Worm (Caenorhabditis elegans): ENCODE measurements around the gene gcy-23.

Gene gcy-23

DNA sequence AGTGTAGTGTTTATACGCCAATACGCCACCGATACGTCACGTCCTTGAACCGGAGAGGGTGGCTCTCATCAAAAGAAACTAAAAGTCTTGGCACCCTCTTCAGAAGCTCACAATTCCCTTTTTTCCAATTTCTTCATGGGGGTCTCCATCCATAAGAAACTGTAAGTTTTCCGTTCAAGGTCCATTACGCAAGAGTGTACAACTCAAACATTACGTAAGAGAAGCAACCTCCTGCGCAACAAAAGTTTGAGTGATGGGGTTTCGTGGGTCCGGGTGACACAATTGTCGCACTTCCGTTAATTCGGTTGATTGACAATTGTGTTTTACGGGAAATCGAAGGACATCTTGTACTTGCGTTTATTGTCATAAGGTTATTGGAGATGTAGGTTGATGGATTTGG lies 10.3 kb downstream of the gcy-23 start:
- no peak for TF ChIP-seq akir-1 (GFP tag; optimal IDR thresholded peaks at IDR 0.05)
- no peak for TF ChIP-seq B0035.1 (tag; optimal IDR thresholded peaks at IDR 0.05)
- no peak for TF ChIP-seq cebp-2 (GFP tag; IDR thresholded peaks at IDR 0.05)
- TF ChIP-seq snpc-1.1 (tag; optimal IDR thresholded peaks at IDR 0.05; ENCODE audit: insufficient read depth): no peak
- TF ChIP-seq nhr-120 (GFP tag; IDR thresholded peaks at IDR 0.05): no peak
- TF ChIP-seq ZK185.1 (tag; optimal IDR thresholded peaks at IDR 0.05; ENCODE audit: poor library complexity, severe bottlenecking): no peak
- TF ChIP-seq him-1 (tag; optimal IDR thresholded peaks at IDR 0.05): no peak
- no peak for TF ChIP-seq C06A6.2 (GFP tag; conservative IDR thresholded peaks at IDR 0.05)
- no peak for TF ChIP-seq chd-7 (tag; optimal IDR thresholded peaks at IDR 0.05)
- TF ChIP-seq tbp1 (GFP tag; optimal IDR thresholded peaks at IDR 0.05): no peak
- TF ChIP-seq ceh-79 (tag; optimal IDR thresholded peaks at IDR 0.05): no peak

DNA sequence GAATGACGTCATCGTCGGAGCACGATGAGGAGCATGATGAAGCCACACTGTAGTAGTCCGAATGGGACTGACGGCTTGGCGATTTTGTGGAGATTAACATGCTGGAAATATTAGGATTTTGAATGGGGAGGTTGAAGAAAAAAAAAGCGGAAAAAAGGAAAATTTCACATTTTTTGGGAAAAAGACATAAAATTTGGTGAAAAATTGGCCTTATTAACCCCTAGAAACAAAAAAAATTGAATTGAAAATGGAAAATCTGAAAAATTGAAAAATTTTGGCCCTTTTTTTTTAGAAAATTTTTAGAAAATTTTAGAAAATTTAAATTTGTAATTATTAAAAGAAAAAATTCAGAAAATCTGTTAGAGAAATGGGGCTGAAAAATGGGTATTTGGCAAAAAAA lies 15.8 kb downstream of the gcy-23 start, which contains the start of gene T26C12.3:
Gene T26C12.3 (minus strand): TSS at position 101 of the 400 bp plus-strand sequence.
- no peak for TF ChIP-seq hrde-1 (tag; optimal IDR thresholded peaks at IDR 0.05; ENCODE audit: borderline replicate concordance)
- no peak for TF ChIP-seq let-526 (GFP tag; IDR thresholded peaks at IDR 0.05)
- no peak for TF ChIP-seq ztf-26 (tag; optimal IDR thresholded peaks at IDR 0.05)
- no peak for TF ChIP-seq sdz-38 (tag; optimal IDR thresholded peaks at IDR 0.05)
- TF ChIP-seq F57C9.4 (tag; optimal IDR thresholded peaks at IDR 0.05): no peak
- TF ChIP-seq him-1 (tag; optimal IDR thresholded peaks at IDR 0.05): no peak
- TF ChIP-seq B0019.2 (GFP tag; conservative IDR thresholded peaks at IDR 0.05): no peak
- no peak for TF ChIP-seq pbrm-1 (GFP tag; IDR thresholded peaks at IDR 0.05)
- no peak for TF ChIP-seq chd-7 (tag; optimal IDR thresholded peaks at IDR 0.05)
- no peak for TF ChIP-seq madf-8 (GFP tag; conservative IDR thresholded peaks at IDR 0.05)

DNA sequence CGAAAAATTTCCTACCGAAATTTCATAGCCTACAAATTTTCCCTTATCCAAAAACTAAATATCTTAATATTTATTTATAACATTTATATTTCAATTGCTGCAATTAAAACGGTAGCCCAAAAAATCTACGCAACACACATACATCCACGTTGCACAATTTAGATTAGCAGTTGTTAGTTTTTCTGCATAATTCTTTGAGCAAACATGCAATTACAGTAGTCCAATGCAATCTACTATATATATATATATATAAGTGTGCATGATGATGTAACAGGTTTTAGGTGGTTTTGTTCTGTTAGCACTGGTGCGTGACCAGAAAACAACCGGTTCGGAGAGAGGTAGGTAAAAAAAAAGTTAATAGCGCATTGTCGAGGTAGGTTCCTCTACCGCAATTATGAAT lies 17.8 kb downstream of the gcy-23 start:
- no peak for TF ChIP-seq ceh-91 (GFP tag; IDR thresholded peaks at IDR 0.05)
- no peak for TF ChIP-seq F23B12.7 (tag; optimal IDR thresholded peaks at IDR 0.05; ENCODE audit: insufficient read depth)
- TF ChIP-seq efl-1 (GFP tag; optimal IDR thresholded peaks at IDR 0.05): no peak
- no peak for TF ChIP-seq T26A5.8 (tag; optimal IDR thresholded peaks at IDR 0.05)
- no peak for TF ChIP-seq lin-40 (tag; optimal IDR thresholded peaks at IDR 0.05)
- TF ChIP-seq ztf-22 (GFP tag; optimal IDR thresholded peaks at IDR 0.05): no peak
- TF ChIP-seq pbrm-1 (GFP tag; IDR thresholded peaks at IDR 0.05): no peak
- no peak for TF ChIP-seq madf-8 (GFP tag; conservative IDR thresholded peaks at IDR 0.05)
- TF ChIP-seq nhr-179 (tag; optimal IDR thresholded peaks at IDR 0.05): no peak
- TF ChIP-seq chd-7 (tag; optimal IDR thresholded peaks at IDR 0.05): no peak

DNA sequence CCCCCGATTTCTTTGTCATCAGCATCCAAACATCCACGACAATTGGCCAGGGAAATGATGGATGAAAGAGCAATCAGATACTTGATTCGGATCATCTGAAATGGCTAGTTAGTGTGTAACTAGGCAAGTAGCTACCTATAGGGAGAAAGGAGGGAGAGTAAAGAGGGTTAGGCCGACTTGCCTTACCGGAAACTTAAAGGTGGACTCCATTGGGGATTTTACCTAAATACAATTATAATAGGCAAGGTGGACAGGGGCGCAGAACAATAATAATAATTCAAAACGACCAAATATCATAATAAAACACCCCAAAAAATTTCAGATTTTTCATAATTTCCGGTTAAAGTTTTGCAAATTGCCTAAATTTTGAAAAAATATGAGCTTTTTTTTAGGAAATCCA lies 21.6 kb downstream of the gcy-23 start, which contains the start of gene clec-173:
Gene clec-173 (minus strand): TSS at position 101 of the 400 bp plus-strand sequence.
- no peak for TF ChIP-seq Y95B8A.8 (GFP tag; IDR thresholded peaks at IDR 0.05)
- no peak for TF ChIP-seq ama-1 (optimal IDR thresholded peaks at IDR 0.05)
- TF ChIP-seq ama-1 (GFP tag; optimal IDR thresholded peaks at IDR 0.05): no peak
- TF ChIP-seq T07F8.4 (tag; optimal IDR thresholded peaks at IDR 0.05): no peak
- no peak for TF ChIP-seq akir-1 (GFP tag; optimal IDR thresholded peaks at IDR 0.05)
- no peak for TF ChIP-seq tbx-9 (tag; optimal IDR thresholded peaks at IDR 0.05; ENCODE audit: borderline replicate concordance)
- TF ChIP-seq D2030.7 (GFP tag; IDR thresholded peaks at IDR 0.05): no peak
- TF ChIP-seq hrde-1 (tag; optimal IDR thresholded peaks at IDR 0.05; ENCODE audit: borderline replicate concordance): no peak
- TF ChIP-seq pha-4 (tag; optimal IDR thresholded peaks at IDR 0.05): no peak
- no peak for TF ChIP-seq rec-8 (tag; optimal IDR thresholded peaks at IDR 0.05)
- TF ChIP-seq F39B2.1 (GFP tag; IDR thresholded peaks at IDR 0.05): no peak
- TF ChIP-seq lin-35 (GFP tag; optimal IDR thresholded peaks at IDR 0.05): no peak

All from whole organism, young adult.